Fruit fly (Drosophila melanogaster) Kc167 (cell line): ENCODE measurements around the gene TwdlR.

ENCODE experiments used
- Myc ChIP-seq: fragments of >200 bp; optimal IDR thresholded peaks from 2 replicates; lab custom pipeline; 2017; ENCODE audit warnings: missing external identifiers
- insv ChIP-seq: fragments of >200 bp; optimal IDR thresholded peaks from 3 replicates; lab custom pipeline; 2018; ENCODE audit warnings: missing external identifiers
- psq ChIP-seq: fragments of >200 bp; optimal IDR thresholded peaks from 2 replicates; lab custom pipeline; 2017; ENCODE audit warnings: missing external identifiers
- ttk ChIP-seq: sonication (Bioruptor generic); optimal IDR thresholded peaks from 2 replicates; lab custom pipeline; 2017; ENCODE audit warnings: missing external identifiers

DNA sequence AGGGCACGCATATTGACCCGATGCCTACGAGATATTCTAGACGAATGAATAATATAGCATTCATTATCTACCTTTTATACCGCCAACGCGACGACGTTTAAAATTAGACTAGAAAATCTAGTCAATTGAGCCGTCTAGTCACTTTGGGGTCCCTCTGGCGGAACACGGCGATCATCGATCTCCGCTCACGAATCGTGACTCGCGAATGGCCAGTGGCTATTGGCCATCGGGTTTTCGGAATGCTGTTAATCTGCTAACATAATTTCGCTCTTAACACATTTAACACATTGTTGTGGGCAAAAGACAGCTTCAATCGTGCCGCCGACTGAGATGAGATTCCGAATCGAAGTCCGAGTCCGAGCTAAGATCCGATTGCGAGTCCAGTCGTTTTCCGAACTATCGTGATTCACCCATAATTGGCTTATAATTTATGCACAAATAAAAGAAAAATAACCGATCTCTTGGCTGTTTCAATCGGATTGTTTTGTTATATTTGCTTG lies 13.3 kb upstream of the TwdlR start, which contains the start of gene TwdlP:
- no peak for TF ChIP-seq Myc (lab: Kevin White, UChicago)
- TF ChIP-seq psq (lab: Kevin White, UChicago): no peak
- TF ChIP-seq ttk: no peak
- TF ChIP-seq insv (lab: Kevin White, UChicago): no peak
